Worm (Caenorhabditis elegans): ENCODE measurements around the gene nfyc-1.

nfyc-1 gene

DNA sequence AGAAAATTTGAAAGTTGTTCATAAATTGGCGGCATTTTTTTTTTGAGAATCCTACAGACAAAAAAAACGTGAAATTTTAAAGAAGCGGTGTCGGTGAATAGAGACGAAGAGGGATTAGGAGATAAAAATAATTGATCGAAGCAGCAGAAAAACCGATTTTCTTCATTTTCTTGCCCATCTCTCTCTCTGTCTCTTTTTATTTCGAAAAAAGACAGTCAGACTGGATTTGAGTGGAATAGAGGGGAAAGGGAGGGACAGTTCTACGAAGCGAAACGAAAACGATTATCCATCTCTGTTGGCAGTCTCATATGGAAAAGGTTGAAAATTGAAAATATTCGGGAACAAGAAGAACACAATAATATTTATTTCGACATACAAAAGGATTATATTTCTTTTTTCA lies 14.1 kb upstream of the nfyc-1 start:
- TF ChIP-seq tbx-11 (GFP tag; IDR thresholded peaks at IDR 0.05) (no peak), ceh-36 (tag; optimal IDR thresholded peaks at IDR 0.05) (no peak), B0310.2 (tag; optimal IDR thresholded peaks at IDR 0.05) (no peak), ets-7 (tag; optimal IDR thresholded peaks at IDR 0.05) (no peak), hmg-4 (GFP tag; optimal IDR thresholded peaks at IDR 0.05) (no peak), scrt-1 (GFP tag; IDR thresholded peaks at IDR 0.05) (no peak), hnd-1 (tag; optimal IDR thresholded peaks at IDR 0.05) (no peak), sea-1 (GFP tag; conservative IDR thresholded peaks at IDR 0.05) (no peak), flt-1 (GFP tag; IDR thresholded peaks at IDR 0.05) (no peak), aly-1 (tag; optimal IDR thresholded peaks at IDR 0.05) (no peak), F13C5.2 (tag; optimal IDR thresholded peaks at IDR 0.05) (no peak), ceh-13 (GFP tag; optimal IDR thresholded peaks at IDR 0.05) (no peak), tbx-37 (GFP tag; conservative IDR thresholded peaks at IDR 0.05) (no peak), hmbx-1 (tag; optimal IDR thresholded peaks at IDR 0.05) (no peak), ama-1 (optimal IDR thresholded peaks at IDR 0.05) (no peak), tra-4 (tag; optimal IDR thresholded peaks at IDR 0.05) (no peak), pes-1 (GFP tag; IDR thresholded peaks at IDR 0.05) (no peak)

- TF ChIP-seq tbx-37 (GFP tag; conservative IDR thresholded peaks at IDR 0.05) (no peak), B0310.2 (tag; optimal IDR thresholded peaks at IDR 0.05) (no peak), scrt-1 (GFP tag; IDR thresholded peaks at IDR 0.05) (no peak), tbx-11 (GFP tag; IDR thresholded peaks at IDR 0.05) (no peak), hmg-4 (GFP tag; optimal IDR thresholded peaks at IDR 0.05) (no peak), aly-1 (tag; optimal IDR thresholded peaks at IDR 0.05) (no peak), F13C5.2 (tag; optimal IDR thresholded peaks at IDR 0.05) (no peak), ama-1 (optimal IDR thresholded peaks at IDR 0.05) (no peak), hmbx-1 (tag; optimal IDR thresholded peaks at IDR 0.05) (no peak), hnd-1 (tag; optimal IDR thresholded peaks at IDR 0.05) (no peak), flt-1 (GFP tag; IDR thresholded peaks at IDR 0.05) (no peak), sea-1 (GFP tag; conservative IDR thresholded peaks at IDR 0.05) (no peak), ceh-36 (tag; optimal IDR thresholded peaks at IDR 0.05) (no peak), pes-1 (GFP tag; IDR thresholded peaks at IDR 0.05) (no peak), ceh-13 (GFP tag; optimal IDR thresholded peaks at IDR 0.05) (no peak), ets-7 (tag; optimal IDR thresholded peaks at IDR 0.05) (no peak), tra-4 (tag; optimal IDR thresholded peaks at IDR 0.05) (no peak)
These were observed 12.2 kb upstream of the nfyc-1 start, which contains the start of the genes F23F1.5 and fbxc-54 for ce11 chrII:31521-31920. Gene F23F1.5, minus strand, starts transcription at chrII:31584. Gene fbxc-54, plus strand, starts transcription at chrII:31719.

ce11 chrII:33904-34303 lies 9.8 kb upstream of the nfyc-1 start, which contains the start of gene F23F1.2:
Gene F23F1.2, plus strand, starts transcription at chrII:34204.
- TF ChIP-seq sea-1 (GFP tag; conservative IDR thresholded peaks at IDR 0.05) (no peak), ama-1 (optimal IDR thresholded peaks at IDR 0.05) (no peak), tbx-37 (GFP tag; conservative IDR thresholded peaks at IDR 0.05) (no peak), aly-1 (tag; optimal IDR thresholded peaks at IDR 0.05) (no peak), pes-1 (GFP tag; IDR thresholded peaks at IDR 0.05) (no peak), hmbx-1 (tag; optimal IDR thresholded peaks at IDR 0.05) (no peak), B0310.2 (tag; optimal IDR thresholded peaks at IDR 0.05) (no peak), hnd-1 (tag; optimal IDR thresholded peaks at IDR 0.05) (no peak), flt-1 (GFP tag; IDR thresholded peaks at IDR 0.05) (no peak), tra-4 (tag; optimal IDR thresholded peaks at IDR 0.05) (no peak)

- no peak for TF ChIP-seq ceh-13 (GFP tag; optimal IDR thresholded peaks at IDR 0.05)
- TF ChIP-seq hnd-1 (tag; optimal IDR thresholded peaks at IDR 0.05) = no peak
- no peak for TF ChIP-seq aly-1 (tag; optimal IDR thresholded peaks at IDR 0.05)
- TF ChIP-seq pes-1 (GFP tag; IDR thresholded peaks at IDR 0.05) = no peak
These were observed 6.5 kb upstream of the nfyc-1 start, which contains the start of gene F23F1.6 for ce11 chrII:37213-37612. Gene F23F1.6, minus strand, starts transcription at chrII:37313.

DNA sequence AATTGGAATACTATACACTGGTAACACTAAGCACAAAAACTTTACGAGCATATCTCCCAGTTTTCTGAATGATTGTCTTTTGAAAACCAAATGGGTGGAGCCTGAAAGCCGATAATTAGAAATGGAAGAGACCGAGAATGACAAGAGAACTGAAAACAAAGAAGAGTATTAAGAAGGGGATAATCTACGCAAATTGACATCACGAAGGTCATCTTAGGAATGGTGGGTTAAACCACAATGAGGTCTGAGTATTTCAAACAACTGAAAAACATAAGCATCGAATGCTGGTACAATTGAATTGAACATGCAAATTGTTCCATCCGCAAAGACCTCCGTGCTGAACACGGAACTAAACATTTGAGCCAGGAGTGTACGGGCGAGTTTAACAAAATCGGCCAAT lies 4.3 kb upstream of the nfyc-1 start, which contains the start of gene spp-24:
spp-24 (minus strand) TSS at position 101 of the 400 bp plus-strand sequence.
- TF ChIP-seq ama-1 (optimal IDR thresholded peaks at IDR 0.05) = no peak
- no peak for TF ChIP-seq ceh-36 (tag; optimal IDR thresholded peaks at IDR 0.05)
- no peak for TF ChIP-seq F13C5.2 (tag; optimal IDR thresholded peaks at IDR 0.05)

DNA sequence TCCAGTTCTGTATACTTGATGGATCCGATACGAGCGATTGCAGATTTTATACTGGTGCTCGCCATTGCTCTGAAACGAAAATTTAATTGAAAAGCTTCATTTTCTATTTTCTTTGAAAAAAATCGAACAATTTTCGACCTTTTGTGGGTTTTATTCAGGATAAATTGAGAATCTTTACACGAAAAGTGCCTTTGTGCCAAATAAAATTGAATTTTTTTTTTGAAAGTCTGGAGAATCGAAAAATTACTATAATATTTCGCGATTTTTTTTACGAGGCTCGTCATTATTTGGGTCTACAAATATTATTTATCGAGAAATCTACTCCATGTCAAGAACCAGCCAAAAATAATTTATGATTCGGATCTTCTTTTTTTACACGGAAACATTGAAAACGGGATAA lies 1.8 kb upstream of the nfyc-1 start, which contains the start of gene F23F1.10:
F23F1.10 (minus strand) TSS at position 69 of the 400 bp plus-strand sequence.
- no peak for TF ChIP-seq ets-7 (tag; optimal IDR thresholded peaks at IDR 0.05)

- no peak for TF ChIP-seq ceh-36 (tag; optimal IDR thresholded peaks at IDR 0.05)
- TF ChIP-seq ceh-13 (GFP tag; optimal IDR thresholded peaks at IDR 0.05) = no peak
- no peak for TF ChIP-seq ama-1 (optimal IDR thresholded peaks at IDR 0.05)
- no peak for TF ChIP-seq pes-1 (GFP tag; IDR thresholded peaks at IDR 0.05)
- TF ChIP-seq hmg-4 (GFP tag; optimal IDR thresholded peaks at IDR 0.05) = no peak
- TF ChIP-seq F13C5.2 (tag; optimal IDR thresholded peaks at IDR 0.05) = no peak
- TF ChIP-seq B0310.2 (tag; optimal IDR thresholded peaks at IDR 0.05) = no peak
These were observed 1.0 kb downstream of the nfyc-1 start, which contains the start of gene rpoa-49 for ce11 chrII:44740-45139. Gene rpoa-49, plus strand, starts transcription at chrII:45040.

DNA sequence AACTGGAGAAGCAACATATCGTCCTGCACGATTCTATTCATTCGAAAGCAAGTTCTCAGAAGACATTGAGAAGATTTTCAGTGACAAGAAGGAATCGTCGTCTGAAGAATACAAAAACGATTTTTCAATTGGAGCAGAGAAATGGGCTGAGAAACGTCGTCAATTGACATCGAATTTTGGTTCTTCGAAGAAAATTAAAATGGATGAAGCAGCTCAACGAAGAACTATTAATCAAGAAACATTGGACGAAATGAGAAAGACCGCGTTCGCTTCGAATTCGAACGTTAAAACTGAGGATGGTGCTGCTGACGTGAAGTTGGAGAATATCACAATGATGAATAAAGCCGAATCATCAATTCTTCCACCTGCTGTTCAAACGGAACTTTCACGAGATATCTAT lies 2.4 kb downstream of the nfyc-1 start, which contains the start of gene rpt-4:
rpt-4 (minus strand) TSS at position 101 of the 400 bp plus-strand sequence.
- no peak for TF ChIP-seq tbx-11 (GFP tag; IDR thresholded peaks at IDR 0.05)
- no peak for TF ChIP-seq hnd-1 (tag; optimal IDR thresholded peaks at IDR 0.05)
- TF ChIP-seq tbx-37 (GFP tag; conservative IDR thresholded peaks at IDR 0.05) = no peak
- TF ChIP-seq flt-1 (GFP tag; IDR thresholded peaks at IDR 0.05) = no peak
- TF ChIP-seq sea-1 (GFP tag; conservative IDR thresholded peaks at IDR 0.05) = no peak
- TF ChIP-seq hmbx-1 (tag; optimal IDR thresholded peaks at IDR 0.05) = no peak
- TF ChIP-seq scrt-1 (GFP tag; IDR thresholded peaks at IDR 0.05) = no peak
- TF ChIP-seq ceh-13 (GFP tag; optimal IDR thresholded peaks at IDR 0.05) = no peak
- no peak for TF ChIP-seq F13C5.2 (tag; optimal IDR thresholded peaks at IDR 0.05)
- no peak for TF ChIP-seq B0310.2 (tag; optimal IDR thresholded peaks at IDR 0.05)
- TF ChIP-seq ceh-36 (tag; optimal IDR thresholded peaks at IDR 0.05) = no peak
- no peak for TF ChIP-seq aly-1 (tag; optimal IDR thresholded peaks at IDR 0.05)
- TF ChIP-seq tra-4 (tag; optimal IDR thresholded peaks at IDR 0.05) = no peak
- no peak for TF ChIP-seq pes-1 (GFP tag; IDR thresholded peaks at IDR 0.05)
- no peak for TF ChIP-seq ama-1 (optimal IDR thresholded peaks at IDR 0.05)
- TF ChIP-seq hmg-4 (GFP tag; optimal IDR thresholded peaks at IDR 0.05) = no peak
- no peak for TF ChIP-seq ets-7 (tag; optimal IDR thresholded peaks at IDR 0.05)
